Fruit fly (Drosophila melanogaster) Kc167 (cell line): ENCODE measurements around the gene CG33177.

ENCODE experiments used
- Sin3A ChIP-seq: fragments of >200 bp; optimal IDR thresholded peaks from 2 replicates; lab custom pipeline; 2018; ENCODE audit warnings: missing external identifiers
- h ChIP-seq: fragments of >200 bp; optimal IDR thresholded peaks from 3 replicates; lab custom pipeline; 2018; ENCODE audit warnings: missing external identifiers
- insv ChIP-seq: fragments of >200 bp; optimal IDR thresholded peaks from 3 replicates; lab custom pipeline; 2018; ENCODE audit warnings: missing external identifiers
- psq ChIP-seq: fragments of >200 bp; optimal IDR thresholded peaks from 2 replicates; lab custom pipeline; 2017; ENCODE audit warnings: missing external identifiers
- ttk ChIP-seq: sonication (Bioruptor generic); optimal IDR thresholded peaks from 2 replicates; lab custom pipeline; 2017; ENCODE audit warnings: missing external identifiers

dm6 chrX:15075485-15076037, 5.6 kb upstream of the CG33177 start:
- TF ChIP-seq Sin3A (no peak), ttk (no peak), insv (no peak), psq (lab: Kevin White, UChicago) (no peak), h (lab: Kevin White, UChicago) (no peak)
